Worm (Caenorhabditis elegans) whole organism, L4/young adult: ENCODE results near the gene C44H4.4.

Source experiments
- W03F9.2 ChIP-seq: fragments of 150-350 bp; optimal IDR thresholded peaks from 2 replicates; lab custom pipeline; 2014; ENCODE audit warnings: missing biosample characterization, missing genetic modification characterization
- dao-5 ChIP-seq: sonication (generic microtip); optimal IDR thresholded peaks from 2 replicates; lab custom pipeline; 2016; ENCODE audit warnings: missing genotype, missing genetic modification characterization, moderate library complexity, missing compliant biosample characterization
- him-1 ChIP-seq: sonication (generic microtip); optimal IDR thresholded peaks from 2 replicates; lab custom pipeline; 2016; ENCODE audit warnings: missing genotype, missing genetic modification reagents, missing genetic modification characterization, missing compliant biosample characterization

DNA sequence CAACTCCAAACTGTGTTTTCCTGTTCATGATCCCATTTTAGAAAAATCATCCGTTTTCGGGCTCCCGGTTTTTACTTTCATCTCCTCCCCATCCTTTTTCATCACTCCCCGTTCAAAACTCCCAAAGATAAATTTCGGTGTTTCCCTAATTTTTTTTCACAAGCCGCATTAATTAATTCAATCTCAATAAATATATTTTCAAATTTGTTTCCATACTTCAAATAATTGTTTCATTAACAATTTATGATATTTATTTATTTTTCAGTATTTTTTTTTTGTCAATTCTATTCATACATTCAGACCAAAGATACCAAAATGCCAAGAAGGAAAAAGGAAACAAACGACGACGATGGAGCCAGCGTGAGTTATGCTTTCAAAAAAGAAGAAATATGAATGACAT is 68.4 kb downstream of the C44H4.4 start, which contains the start of gene D1025.1:
- no peak for TF ChIP-seq him-1 (tag; lab: Kevin White, UChicago)
- no peak for TF ChIP-seq dao-5
- no peak for TF ChIP-seq W03F9.2 (tag; lab: Kevin White, UChicago)
